Worm (Caenorhabditis elegans) whole organism, young adult: ENCODE data around the gene slc-46A.

Experiments used
- hsf-1 ChIP-seq: fragments of 200-800 bp; sonication (Bioruptor generic); IDR thresholded peaks from 2 replicates; pipeline ENCODE4 v1.3.6; 2022; ENCODE audit warnings: missing genetic modification reagents, missing genetic modification characterization, missing compliant biosample characterization
- snpc-1.1 ChIP-seq: sonication (generic microtip); optimal IDR thresholded peaks from 2 replicates; lab custom pipeline; 2017; ENCODE audit warnings: missing genetic modification characterization, mild to moderate bottlenecking, missing compliant biosample characterization, antibody characterized with exemption, moderate library complexity, missing genotype, missing genetic modification reagents; ENCODE audit not compliant: insufficient read depth

DNA sequence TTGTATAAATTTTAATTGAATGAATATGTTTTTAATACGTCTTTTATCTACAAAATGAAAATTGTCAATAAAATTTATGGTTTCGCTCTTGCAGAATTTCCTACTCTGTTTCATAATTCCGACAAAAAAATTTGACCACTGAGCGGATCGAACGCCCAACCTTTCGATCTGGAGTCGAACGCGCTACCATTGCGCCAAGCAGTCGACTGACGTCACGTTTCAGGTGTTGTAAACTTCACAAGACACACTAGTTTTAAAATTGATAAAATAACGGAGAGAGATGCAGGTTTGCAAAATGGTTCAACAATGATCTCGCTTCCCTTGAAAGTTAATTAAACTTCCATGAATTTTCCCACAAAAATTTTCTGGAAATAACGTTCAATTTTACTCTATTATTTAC, 25.1 kb downstream of the slc-46A start:
- TF ChIP-seq hsf-1 (GFP tag; lab: Robert Waterston, UW) (no peak), snpc-1.1 (tag; lab: Kevin White, UChicago) (peak; percentile 87)
